Fruit fly (Drosophila melanogaster) whole organism, embryonic: ENCODE measurements around the gene Sas-6.

Source experiments
- Antp ChIP-seq: fragments of 200-800 bp; sonication (Bioruptor generic); optimal IDR thresholded peaks from 3 replicates; lab custom pipeline; 2016; ENCODE audit warnings: missing biosample characterization, missing genetic modification characterization
- CG10366 ChIP-seq: fragments of 200-800 bp; sonication (Bioruptor generic); IDR thresholded peaks from 2 replicates; pipeline ENCODE4 v1.3.6; 2022; ENCODE audit warnings: missing biosample characterization, missing genetic modification characterization
- CG11456 ChIP-seq: fragments of 200-800 bp; sonication (Bioruptor generic); IDR thresholded peaks from 3 replicates; pipeline ENCODE4 v1.3.6; 2022; ENCODE audit warnings: missing biosample characterization, missing genetic modification characterization
- CG11560 ChIP-seq: fragments of 200-800 bp; sonication (Bioruptor generic); IDR thresholded peaks from 3 replicates; pipeline ENCODE4 v1.3.6; 2022; ENCODE audit warnings: missing biosample characterization, missing genetic modification characterization
- CG13894 ChIP-seq: fragments of 200-800 bp; sonication (Bioruptor generic); optimal IDR thresholded peaks from 3 replicates; lab custom pipeline; 2018; ENCODE audit warnings: missing biosample characterization, mild to moderate bottlenecking, missing genetic modification characterization, moderate library complexity
- CG14050 ChIP-seq: fragments of 200-800 bp; sonication (Bioruptor generic); IDR thresholded peaks from 3 replicates; pipeline ENCODE4 v1.3.6; 2022; ENCODE audit warnings: missing biosample characterization, missing genetic modification characterization
- CG14667 ChIP-seq: fragments of 200-800 bp; sonication (Bioruptor generic); IDR thresholded peaks from 2 replicates; pipeline ENCODE4 v1.3.6; 2022; ENCODE audit warnings: missing biosample characterization, missing genetic modification characterization
- CG14860 ChIP-seq: fragments of 200-800 bp; sonication (Bioruptor generic); IDR thresholded peaks from 3 replicates; pipeline ENCODE4 v1.3.6; 2022; ENCODE audit warnings: missing biosample characterization, missing genetic modification characterization; ENCODE audit not compliant: partially characterized antibody
- CG15011 ChIP-seq: fragments of 200-800 bp; sonication (Bioruptor generic); optimal IDR thresholded peaks from 3 replicates; lab custom pipeline; 2018; ENCODE audit warnings: missing biosample characterization, mild to moderate bottlenecking, missing genetic modification characterization
- CG1603 ChIP-seq: fragments of 200-800 bp; sonication (Bioruptor generic); optimal IDR thresholded peaks from 2 replicates; lab custom pipeline; 2019; ENCODE audit warnings: missing biosample characterization, mild to moderate bottlenecking, missing genetic modification characterization, moderate library complexity
- CG17385 ChIP-seq: fragments of 200-800 bp; sonication (Bioruptor generic); optimal IDR thresholded peaks from 3 replicates; lab custom pipeline; 2018; ENCODE audit warnings: missing biosample characterization, mild to moderate bottlenecking, missing genetic modification characterization
- CG17802 ChIP-seq: fragments of 200-800 bp; sonication (Bioruptor generic); optimal IDR thresholded peaks from 2 replicates; lab custom pipeline; 2018; ENCODE audit warnings: missing biosample characterization, mild to moderate bottlenecking, missing genetic modification characterization, moderate library complexity
- CG1832 ChIP-seq: fragments of 200-800 bp; sonication (Bioruptor generic); optimal IDR thresholded peaks from 2 replicates; lab custom pipeline; 2017; ENCODE audit warnings: missing biosample characterization, mild to moderate bottlenecking, missing genetic modification characterization, inconsistent platforms
- CG2129 ChIP-seq: fragments of 200-800 bp; sonication (Bioruptor generic); IDR thresholded peaks from 2 replicates; pipeline ENCODE4 v1.3.6; 2022; ENCODE audit warnings: missing biosample characterization, missing genetic modification characterization; ENCODE audit not compliant: partially characterized antibody
- CG30403 ChIP-seq: fragments of 200-800 bp; sonication (Bioruptor generic); optimal IDR thresholded peaks from 3 replicates; lab custom pipeline; 2016; ENCODE audit warnings: missing biosample characterization, missing genetic modification characterization
- CG30431 ChIP-seq: fragments of 200-800 bp; sonication (Bioruptor generic); optimal IDR thresholded peaks from 2 replicates; lab custom pipeline; 2017; ENCODE audit warnings: missing biosample characterization, missing genetic modification characterization
- CG31388 ChIP-seq: fragments of 200-800 bp; sonication (Bioruptor generic); optimal IDR thresholded peaks from 2 replicates; lab custom pipeline; 2016; ENCODE audit warnings: missing biosample characterization, missing genetic modification characterization
- CG32532 ChIP-seq: fragments of 200-800 bp; sonication (Bioruptor generic); IDR thresholded peaks from 2 replicates; pipeline ENCODE4 v1.3.6; 2022; ENCODE audit warnings: missing biosample characterization, missing genetic modification characterization
- CG3407 ChIP-seq: fragments of 200-800 bp; sonication (Bioruptor generic); optimal IDR thresholded peaks from 2 replicates; lab custom pipeline; 2018; ENCODE audit warnings: missing biosample characterization, mild to moderate bottlenecking, missing genetic modification characterization
- CG34422 ChIP-seq: fragments of 200-800 bp; sonication (Bioruptor generic); IDR thresholded peaks from 3 replicates; pipeline ENCODE4 v1.3.6; 2022; ENCODE audit warnings: missing biosample characterization, missing genetic modification characterization
- CG3995 ChIP-seq: fragments of 200-800 bp; sonication (Bioruptor generic); optimal IDR thresholded peaks from 3 replicates; lab custom pipeline; 2016; ENCODE audit warnings: missing biosample characterization, missing genetic modification characterization
- CG6791 ChIP-seq: fragments of 200-800 bp; sonication (Bioruptor generic); IDR thresholded peaks from 3 replicates; pipeline ENCODE4 v1.3.6; 2022; ENCODE audit warnings: missing biosample characterization, missing genetic modification characterization; ENCODE audit not compliant: partially characterized antibody
- CG7357 ChIP-seq: fragments of 200-800 bp; sonication (Bioruptor generic); IDR thresholded peaks from 3 replicates; pipeline ENCODE4 v1.3.6; 2022; ENCODE audit warnings: missing biosample characterization, missing genetic modification characterization
- CG7372 ChIP-seq: fragments of 200-800 bp; sonication (Bioruptor generic); IDR thresholded peaks from 2 replicates; pipeline ENCODE4 v1.3.6; 2022; ENCODE audit warnings: missing biosample characterization, missing genetic modification characterization
- CG8924 ChIP-seq: fragments of 200-800 bp; optimal IDR thresholded peaks from 3 replicates; lab custom pipeline; 2019; ENCODE audit warnings: missing biosample characterization, mild to moderate bottlenecking, missing genetic modification characterization, moderate library complexity
- D19B ChIP-seq: fragments of 200-800 bp; sonication (Bioruptor generic); optimal IDR thresholded peaks from 2 replicates; lab custom pipeline; 2017; ENCODE audit warnings: missing biosample characterization, mild to moderate bottlenecking, missing genetic modification characterization
- Ets97D ChIP-seq: fragments of 200-800 bp; sonication (Bioruptor generic); optimal IDR thresholded peaks from 3 replicates; lab custom pipeline; 2016; ENCODE audit warnings: missing biosample characterization, missing genetic modification characterization
- HLH3B ChIP-seq: fragments of 200-800 bp; sonication (Bioruptor generic); IDR thresholded peaks from 2 replicates; pipeline ENCODE4 v1.3.6; 2022; ENCODE audit warnings: missing biosample characterization, missing genetic modification characterization
- NK7.1 ChIP-seq: fragments of 200-800 bp; sonication (Bioruptor generic); optimal IDR thresholded peaks from 3 replicates; lab custom pipeline; 2016; ENCODE audit warnings: missing biosample characterization, missing genetic modification characterization
- Scr ChIP-seq: fragments of 200-800 bp; sonication (Bioruptor generic); IDR thresholded peaks from 2 replicates; pipeline ENCODE4 v1.3.6; 2022; ENCODE audit warnings: missing biosample characterization, missing genetic modification characterization; ENCODE audit not compliant: partially characterized antibody
- Sox102F ChIP-seq: fragments of 200-800 bp; sonication (Bioruptor generic); optimal IDR thresholded peaks from 2 replicates; lab custom pipeline; 2018; ENCODE audit warnings: missing biosample characterization, mild to moderate bottlenecking, missing genetic modification characterization, moderate library complexity
- Usf ChIP-seq: fragments of 200-800 bp; sonication (Bioruptor generic); optimal IDR thresholded peaks from 2 replicates; lab custom pipeline; 2017; ENCODE audit warnings: missing genotype, missing biosample characterization, missing genetic modification characterization
- ci ChIP-seq: fragments of 200-800 bp; sonication (Bioruptor generic); IDR thresholded peaks from 3 replicates; pipeline ENCODE4 v1.3.6; 2022; ENCODE audit warnings: missing biosample characterization, missing genetic modification characterization
- ind ChIP-seq: fragments of 200-800 bp; sonication (Bioruptor generic); optimal IDR thresholded peaks from 3 replicates; lab custom pipeline; 2016; ENCODE audit warnings: missing biosample characterization, missing genetic modification characterization
- ken ChIP-seq: fragments of 200-800 bp; sonication (Bioruptor generic); IDR thresholded peaks from 3 replicates; pipeline ENCODE4 v1.3.6; 2022; ENCODE audit warnings: missing biosample characterization, missing genetic modification characterization
- lov ChIP-seq, 2 experiments: fragments of 200-800 bp in 1 of 2; fragments of >200 bp in 1 of 2; sonication (Bioruptor generic) in 1 of 2; IDR thresholded peaks in 1 of 2; optimal IDR thresholded peaks in 1 of 2; 2 replicates in 1 of 2; 3 replicates in 1 of 2; pipeline versions ENCODE4 v1.3.6 to Lab custom; 2017 to 2022; ENCODE audit warnings: missing biosample characterization in 1 of 2, missing genetic modification characterization in 1 of 2
- org-1 ChIP-seq: fragments of 200-800 bp; sonication (Bioruptor generic); optimal IDR thresholded peaks from 2 replicates; lab custom pipeline; 2017; ENCODE audit warnings: missing biosample characterization, missing genetic modification characterization
- p53 ChIP-seq: fragments of 200-800 bp; sonication (Bioruptor generic); optimal IDR thresholded peaks from 2 replicates; lab custom pipeline; 2016; ENCODE audit warnings: missing biosample characterization, missing genetic modification characterization
- pan ChIP-seq, 4 experiments: fragments of >200 bp in 3 of 4; fragments of 200-800 bp in 1 of 4; sonication (Bioruptor generic) in 1 of 4; optimal IDR thresholded peaks in 3 of 4; IDR thresholded peaks in 1 of 4; 2 replicates each; pipeline versions ENCODE4 v1.3.6 to Lab custom; 2017 to 2022; ENCODE audit warnings: missing biosample characterization in 2 of 4, missing genetic modification characterization in 2 of 4, mixed read lengths in 1 of 4
- sc ChIP-seq, 3 experiments: fragments of >200 bp in 2 of 3; fragments of 200-800 bp in 1 of 3; sonication (Bioruptor generic) in 1 of 3; optimal IDR thresholded peaks; 2 replicates in 2 of 3; 3 replicates in 1 of 3; lab custom pipeline; 2017; ENCODE audit warnings: mild to moderate bottlenecking in 1 of 3, missing biosample characterization in 1 of 3, missing genetic modification characterization in 1 of 3, missing genetic modification reagents in 1 of 3
- seq ChIP-seq: fragments of 200-800 bp; sonication (Bioruptor generic); IDR thresholded peaks from 2 replicates; pipeline ENCODE4 v1.3.6; 2022; ENCODE audit warnings: missing biosample characterization, missing genetic modification characterization
- sisA ChIP-seq: fragments of 200-800 bp; sonication (Bioruptor generic); IDR thresholded peaks from 2 replicates; pipeline ENCODE4 v1.3.6; 2022; ENCODE audit warnings: missing biosample characterization, missing genetic modification characterization
- slbo ChIP-seq: fragments of 200-800 bp; sonication (Bioruptor generic); IDR thresholded peaks from 2 replicates; pipeline ENCODE4 v1.3.6; 2022; ENCODE audit warnings: missing biosample characterization, missing genetic modification characterization
- sqz ChIP-seq: fragments of 200-800 bp; sonication (Bioruptor generic); optimal IDR thresholded peaks from 3 replicates; lab custom pipeline; 2018; ENCODE audit warnings: missing biosample characterization, mild to moderate bottlenecking, missing genetic modification characterization
- tgo ChIP-seq: fragments of 200-800 bp; sonication (Bioruptor generic); IDR thresholded peaks from 3 replicates; pipeline ENCODE4 v1.3.6; 2022; ENCODE audit warnings: missing biosample characterization, missing genetic modification characterization
- tin ChIP-seq: fragments of 200-800 bp; sonication (Bioruptor generic); optimal IDR thresholded peaks from 3 replicates; lab custom pipeline; 2016; ENCODE audit warnings: missing biosample characterization, missing genetic modification characterization
- vfl ChIP-seq: fragments of 200-800 bp; sonication (Bioruptor generic); optimal IDR thresholded peaks from 2 replicates; lab custom pipeline; 2016; ENCODE audit warnings: missing biosample characterization, missing genetic modification characterization
- vvl ChIP-seq: fragments of 200-800 bp; sonication (Bioruptor generic); IDR thresholded peaks from 2 replicates; pipeline ENCODE4 v1.3.6; 2022; ENCODE audit warnings: missing biosample characterization, missing genetic modification characterization
- zfh1 ChIP-seq: fragments of 200-800 bp; sonication (Bioruptor generic); IDR thresholded peaks from 3 replicates; pipeline ENCODE4 v1.3.6; 2022; ENCODE audit warnings: missing biosample characterization, missing genetic modification characterization

Gene Sas-6

DNA sequence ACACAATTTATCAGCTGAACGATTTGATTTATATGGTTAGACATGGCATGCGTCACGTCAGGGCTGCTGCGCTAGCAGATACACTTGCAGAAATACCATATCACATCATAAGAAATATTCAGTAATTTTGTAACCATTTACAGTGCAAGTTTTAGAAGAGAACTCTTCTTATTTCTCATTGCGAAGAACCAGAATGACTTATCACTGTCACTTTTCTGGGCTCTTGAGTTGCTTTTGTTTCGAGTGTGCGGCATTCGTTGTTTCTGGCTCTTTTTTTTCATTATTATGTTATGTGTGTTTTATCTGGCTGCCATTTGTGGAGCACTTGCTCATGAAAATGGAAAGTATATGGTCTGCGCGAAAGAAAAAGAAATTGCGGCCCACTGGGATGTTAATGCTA lies 13.1 kb upstream of the Sas-6 start (continued):
- TF ChIP-seq sqz (GFP tag; lab: Kevin White, UChicago) (no peak), CG32532 (GFP tag; lab: Robert Waterston, UW) (0 out of 2 replicates have a peak, but pooled peaks have one; percentile 15), tgo (GFP tag; lab: Robert Waterston, UW) (peak; percentile 33; the same call in 1 of the 3 replicates), CG17802 (tag; lab: Kevin White, UChicago) (no peak), HLH3B (GFP tag; lab: Robert Waterston, UW) (peak; percentile 32; the same call in 1 of the 2 replicates), CG30431 (GFP tag; lab: Kevin White, UChicago) (no peak), CG30403 (GFP tag; lab: Kevin White, UChicago) (peak; percentile 8), sisA (peak; percentile 44), Antp (GFP tag; lab: Kevin White, UChicago) (no peak), ken (GFP tag; lab: Robert Waterston, UW) (0 out of 3 replicates have a peak, but pooled peaks have one; percentile 33), ind (GFP tag; lab: Kevin White, UChicago) (no peak), CG14050 (GFP tag; lab: Robert Waterston, UW) (no peak), zfh1 (GFP tag; lab: Robert Waterston, UW) (no peak; the same call in 2 of the 3 replicates), CG11560 (tag; lab: Robert Waterston, UW) (no peak), CG7357 (GFP tag; lab: Robert Waterston, UW) (no peak), CG1603 (peak; percentile 0), D19B (GFP tag; lab: Kevin White, UChicago) (no peak), pan (optimal IDR thresholded peaks at IDR 0.05; lab: Kevin White, UChicago) (no peak), pan (GFP tag; optimal IDR thresholded peaks at IDR 0.05 in 1 of 2, IDR thresholded peaks at IDR 0.05 in 1 of 2) (peak in 1 of 2 experiments; percentile 20), CG8924 (tag; lab: Kevin White, UChicago) (no peak), NK7.1 (GFP tag; lab: Kevin White, UChicago) (no peak), CG2129 (GFP tag; lab: Robert Waterston, UW) (no peak), Scr (GFP tag; lab: Robert Waterston, UW) (no peak), seq (GFP tag; lab: Robert Waterston, UW) (0 out of 2 replicates have a peak, but pooled peaks have one; percentile 24), CG10366 (no peak), p53 (no peak), CG3995 (GFP tag; lab: Kevin White, UChicago) (no peak), CG17385 (GFP tag; lab: Kevin White, UChicago) (peak; percentile 5), vvl (GFP tag; lab: Robert Waterston, UW) (peak; percentile 23; the same call in 1 of the 2 replicates), Sox102F (GFP tag; lab: Kevin White, UChicago) (peak; percentile 41), CG6791 (GFP tag; lab: Robert Waterston, UW) (no peak), Usf (GFP tag; lab: Kevin White, UChicago) (no peak), CG3407 (GFP tag; lab: Kevin White, UChicago) (no peak), CG14667 (GFP tag; lab: Robert Waterston, UW) (peak; percentile 39), CG11456 (GFP tag; lab: Robert Waterston, UW) (0 out of 3 replicates have a peak, but pooled peaks have one; percentile 30), vfl (GFP tag; lab: Kevin White, UChicago) (no peak), lov (optimal IDR thresholded peaks at IDR 0.05; lab: Kevin White, UChicago) (no peak), lov (GFP tag; IDR thresholded peaks at IDR 0.05; lab: Robert Waterston, UW) (0 out of 3 replicates have a peak, but pooled peaks have one; percentile 43), slbo (GFP tag; lab: Robert Waterston, UW) (0 out of 2 replicates have a peak, but pooled peaks have one; percentile 8), CG31388 (GFP tag; lab: Kevin White, UChicago) (no peak), org-1 (GFP tag; lab: Kevin White, UChicago) (no peak), CG15011 (GFP tag; lab: Kevin White, UChicago) (no peak), CG14860 (GFP tag; lab: Robert Waterston, UW) (no peak), CG34422 (no peak), sc (optimal IDR thresholded peaks at IDR 0.05; lab: Kevin White, UChicago) (no peak), sc (GFP tag; optimal IDR thresholded peaks at IDR 0.05; lab: Kevin White, UChicago) (no peak), CG7372 (no peak), CG13894 (tag; lab: Kevin White, UChicago) (no peak), Ets97D (GFP tag; lab: Kevin White, UChicago) (no peak), tin (GFP tag; lab: Kevin White, UChicago) (no peak), ci (GFP tag; lab: Robert Waterston, UW) (peak; percentile 51; the same call in 1 of the 3 replicates), CG1832 (GFP tag; lab: Kevin White, UChicago) (no peak)
